Worm (Caenorhabditis elegans): ENCODE data around the gene pab-2.

Gene pab-2

ce11 chrX:13526219-13527218 is 696 bp downstream of the pab-2 start:
- no peak for TF ChIP-seq egl-27 (tag; optimal IDR thresholded peaks at IDR 0.05)
- peak in 1 of 2 experiments; percentile 8 for TF ChIP-seq lsy-2 (tag; optimal IDR thresholded peaks at IDR 0.05)
- peak; percentile 32 for TF ChIP-seq sma-9 (GFP tag; optimal IDR thresholded peaks at IDR 0.05)
- no peak for TF ChIP-seq sma-9 (tag; optimal IDR thresholded peaks at IDR 0.05)

ce11 chrX:13525094-13525493 is 2.1 kb downstream of the pab-2 start:
- TF ChIP-seq ztf-4 (tag; optimal IDR thresholded peaks at IDR 0.05) (no peak), alr-1 (tag; optimal IDR thresholded peaks at IDR 0.05) (no peak), mab-5 (tag; optimal IDR thresholded peaks at IDR 0.05) (no peak), C34F6.9 (tag; optimal IDR thresholded peaks at IDR 0.05) (no peak), ceh-16 (tag; optimal IDR thresholded peaks at IDR 0.05) (no peak), lin-11 (tag; optimal IDR thresholded peaks at IDR 0.05) (no peak), egl-27 (tag; optimal IDR thresholded peaks at IDR 0.05) (no peak), ZK546.5 (tag; optimal IDR thresholded peaks at IDR 0.05) (no peak)

- TF ChIP-seq nhr-129 (tag; optimal IDR thresholded peaks at IDR 0.05), result peak; percentile 77
- TF ChIP-seq crh-2 (tag; optimal IDR thresholded peaks at IDR 0.05), result peak; percentile 56
- peak; percentile 20 for TF ChIP-seq fos-1 (tag; optimal IDR thresholded peaks at IDR 0.05)
- peak; percentile 1 for TF ChIP-seq zag-1 (tag; optimal IDR thresholded peaks at IDR 0.05)
- TF ChIP-seq nhr-77 (tag; optimal IDR thresholded peaks at IDR 0.05), result no peak
- TF ChIP-seq skn-1 (tag; optimal IDR thresholded peaks at IDR 0.05), result no peak
- peak; percentile 15 for TF ChIP-seq F13H6.1 (tag; optimal IDR thresholded peaks at IDR 0.05)
- no peak for TF ChIP-seq lin-11 (tag; optimal IDR thresholded peaks at IDR 0.05)
- no peak for TF ChIP-seq peb-1 (tag; optimal IDR thresholded peaks at IDR 0.05)
- peak; percentile 94 for TF ChIP-seq unc-55 (GFP tag; optimal IDR thresholded peaks at IDR 0.05)
- peak; percentile 81 for TF ChIP-seq C34F6.9 (tag; optimal IDR thresholded peaks at IDR 0.05)
- peak in 1 of 2 experiments; percentile 52 for TF ChIP-seq lsy-2 (tag; optimal IDR thresholded peaks at IDR 0.05)
- peak; percentile 23 for TF ChIP-seq nhr-25 (tag; optimal IDR thresholded peaks at IDR 0.05)
- TF ChIP-seq sem-4 (tag; optimal IDR thresholded peaks at IDR 0.05), result peak; percentile 52
- no peak for TF ChIP-seq lin-39 (tag; optimal IDR thresholded peaks at IDR 0.05)
- TF ChIP-seq nhr-6 (tag; optimal IDR thresholded peaks at IDR 0.05), result no peak
- TF ChIP-seq elt-3 (tag; optimal IDR thresholded peaks at IDR 0.05), result no peak
- no peak for TF ChIP-seq ZK546.5 (tag; optimal IDR thresholded peaks at IDR 0.05)
- peak; percentile 29 for TF ChIP-seq ceh-16 (tag; optimal IDR thresholded peaks at IDR 0.05)
- peak; percentile 12 for TF ChIP-seq lin-13 (GFP tag; optimal IDR thresholded peaks at IDR 0.05)
These were observed 8.1 kb downstream of the pab-2 start, which contains the start of the genes cdk-4 and F18H3.1 for ce11 chrX:13518861-13519713. Gene cdk-4, minus strand, starts transcription at chrX:13518911. Gene F18H3.1, plus strand, starts transcription at chrX:13519663.

ce11 chrX:13514384-13514783 is 12.8 kb downstream of the pab-2 start:
- TF ChIP-seq egl-27 (tag; optimal IDR thresholded peaks at IDR 0.05) (peak; percentile 91), nhr-10 (tag; optimal IDR thresholded peaks at IDR 0.05) (peak; percentile 90), ztf-11 (tag; optimal IDR thresholded peaks at IDR 0.05) (peak; percentile 20), dmd-4 (tag; optimal IDR thresholded peaks at IDR 0.05) (peak; percentile 78), C34F6.9 (tag; optimal IDR thresholded peaks at IDR 0.05) (peak; percentile 96), nhr-129 (tag; optimal IDR thresholded peaks at IDR 0.05) (peak; percentile 95), ZK546.5 (tag; optimal IDR thresholded peaks at IDR 0.05) (peak; percentile 40), sem-4 (tag; optimal IDR thresholded peaks at IDR 0.05) (peak; percentile 94), mab-5 (tag; optimal IDR thresholded peaks at IDR 0.05) (peak; percentile 86), aly-2 (tag; optimal IDR thresholded peaks at IDR 0.05) (no peak), nhr-237 (tag; optimal IDR thresholded peaks at IDR 0.05) (peak; percentile 88), nhr-77 (tag; optimal IDR thresholded peaks at IDR 0.05) (peak; percentile 87), nhr-6 (tag; optimal IDR thresholded peaks at IDR 0.05) (peak; percentile 93), snpc-4 (tag; optimal IDR thresholded peaks at IDR 0.05) (peak; percentile 83), ztf-1 (GFP tag; conservative IDR thresholded peaks at IDR 0.05) (no peak), gmeb-1 (tag; optimal IDR thresholded peaks at IDR 0.05) (peak; percentile 90), peb-1 (tag; optimal IDR thresholded peaks at IDR 0.05) (no peak), zag-1 (tag; optimal IDR thresholded peaks at IDR 0.05) (peak; percentile 45), nhr-12 (tag; optimal IDR thresholded peaks at IDR 0.05) (peak; percentile 52), fos-1 (tag; optimal IDR thresholded peaks at IDR 0.05) (peak; percentile 82), unc-62 (GFP tag; optimal IDR thresholded peaks at IDR 0.05) (peak; percentile 10), F13H6.1 (tag; optimal IDR thresholded peaks at IDR 0.05) (peak; percentile 88), lin-39 (tag; optimal IDR thresholded peaks at IDR 0.05) (no peak), sma-3 (GFP tag; optimal IDR thresholded peaks at IDR 0.05) (peak; percentile 91), ama-1 (optimal IDR thresholded peaks at IDR 0.05) (no peak), ztf-4 (tag; optimal IDR thresholded peaks at IDR 0.05) (peak; percentile 80), nhr-21 (tag; optimal IDR thresholded peaks at IDR 0.05) (peak; percentile 96), unc-39 (tag; optimal IDR thresholded peaks at IDR 0.05) (no peak), Y55F3AM.14 (GFP tag; optimal IDR thresholded peaks at IDR 0.05) (no peak), nhr-25 (tag; optimal IDR thresholded peaks at IDR 0.05) (peak; percentile 89), mbf-1 (tag; optimal IDR thresholded peaks at IDR 0.05) (peak; percentile 67)

Data from whole organism, L2 larva.